Worm (Caenorhabditis elegans) whole organism, midembryonic: Measurements from ENCODE around the gene Y54G2A.40.

Experiments
- T22C8.4 ChIP-seq: fragments of 200-800 bp; sonication (Bioruptor generic); IDR thresholded peaks from 2 replicates; pipeline ENCODE4 v1.3.6; 2022; ENCODE audit warnings: missing genetic modification characterization, missing compliant biosample characterization
- cog-1 ChIP-seq: sonication (generic microtip); optimal IDR thresholded peaks from 2 replicates; lab custom pipeline; 2016; ENCODE audit warnings: missing genetic modification characterization, missing compliant biosample characterization
- flt-1 ChIP-seq: fragments of 200-800 bp; sonication (Bioruptor generic); IDR thresholded peaks from 2 replicates; pipeline ENCODE4 v1.3.6; 2022; ENCODE audit warnings: missing genetic modification characterization, missing compliant biosample characterization
- klf-2 ChIP-seq: fragments of 200-800 bp; sonication (Bioruptor generic); conservative IDR thresholded peaks from 2 replicates; pipeline ENCODE4 v1.3.6; 2022; ENCODE audit warnings: missing genetic modification reagents, missing genetic modification characterization, missing compliant biosample characterization
- med-1 ChIP-seq: sonication (generic microtip); optimal IDR thresholded peaks from 2 replicates; lab custom pipeline; 2017; ENCODE audit warnings: missing genetic modification characterization, mild to moderate bottlenecking, missing compliant biosample characterization, antibody characterized with exemption, missing genetic modification reagents; ENCODE audit not compliant: insufficient read depth
- ref-1 ChIP-seq: fragments of 200-800 bp; sonication (Bioruptor generic); conservative IDR thresholded peaks from 2 replicates; pipeline ENCODE4 v1.3.6; 2022; ENCODE audit warnings: missing genetic modification reagents, missing genetic modification characterization, missing compliant biosample characterization
- tab-1 ChIP-seq: fragments of 200-800 bp; sonication (Bioruptor generic); IDR thresholded peaks from 2 replicates; pipeline ENCODE4 v1.3.6; 2022; ENCODE audit warnings: missing genetic modification characterization, missing compliant biosample characterization
- ztf-23 ChIP-seq: fragments of 200-800 bp; sonication (Bioruptor generic); IDR thresholded peaks from 2 replicates; pipeline ENCODE4 v1.3.6; 2022; ENCODE audit warnings: missing genetic modification reagents, missing genetic modification characterization, missing compliant biosample characterization
- ztf-29 ChIP-seq: fragments of 200-800 bp; sonication (Bioruptor generic); IDR thresholded peaks from 2 replicates; pipeline ENCODE4 v1.3.6; 2022; ENCODE audit warnings: missing genetic modification reagents, missing genetic modification characterization, missing compliant biosample characterization

The Y54G2A.40 gene

DNA sequence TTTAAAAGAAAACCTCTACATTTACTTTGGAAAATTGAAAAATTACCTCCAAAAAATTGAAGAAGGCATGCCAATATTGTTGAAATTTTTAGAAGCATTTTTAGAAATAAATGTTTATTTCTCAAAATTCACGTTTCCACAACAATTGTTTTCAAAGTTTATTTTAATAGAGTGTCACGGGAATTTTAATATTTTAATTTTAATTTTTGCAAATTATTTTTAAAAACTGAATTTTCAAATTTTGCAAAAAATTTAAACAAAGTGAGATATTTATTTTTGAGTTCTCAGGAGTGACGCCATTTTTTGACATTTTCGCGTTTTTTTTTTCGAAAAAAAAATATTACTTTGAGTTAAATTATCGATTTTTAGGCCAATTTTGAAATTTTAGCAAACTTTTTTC is 6.9 kb downstream of the Y54G2A.40 start, which contains the start of gene Y54G2A.49:
Gene Y54G2A.49 (minus strand): TSS at position 101 of the 400 bp plus-strand sequence.
- TF ChIP-seq T22C8.4 (no peak), klf-2 (GFP tag; lab: Robert Waterston, UW) (no peak)

DNA sequence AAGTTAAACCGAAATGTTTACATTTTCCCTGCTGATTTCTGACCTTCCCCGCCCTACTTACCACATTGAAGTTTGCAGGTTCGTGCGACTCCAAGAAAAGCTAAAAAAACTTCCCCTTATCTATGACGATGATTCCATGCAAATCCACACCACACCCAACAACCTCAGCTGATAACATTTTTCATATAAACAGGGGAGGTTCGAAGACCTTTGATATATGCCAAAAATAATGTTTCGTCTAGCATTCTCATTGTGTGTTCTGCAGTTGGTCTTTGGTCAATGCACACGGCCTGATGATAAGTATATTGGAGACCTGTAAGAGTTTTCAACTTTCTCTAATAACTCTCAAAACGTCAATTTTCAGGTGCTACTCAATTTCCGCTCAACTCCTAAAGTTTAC is 7.9 kb downstream of the Y54G2A.40 start:
- TF ChIP-seq T22C8.4 = no peak
- no peak for TF ChIP-seq ztf-29 (GFP tag; lab: Robert Waterston, UW)
- TF ChIP-seq ztf-23 (GFP tag; lab: Robert Waterston, UW) = no peak
- no peak for TF ChIP-seq klf-2 (GFP tag; lab: Robert Waterston, UW)
- no peak for TF ChIP-seq ref-1 (GFP tag; lab: Robert Waterston, UW)
- no peak for TF ChIP-seq med-1 (GFP tag; lab: Kevin White, UChicago)

DNA sequence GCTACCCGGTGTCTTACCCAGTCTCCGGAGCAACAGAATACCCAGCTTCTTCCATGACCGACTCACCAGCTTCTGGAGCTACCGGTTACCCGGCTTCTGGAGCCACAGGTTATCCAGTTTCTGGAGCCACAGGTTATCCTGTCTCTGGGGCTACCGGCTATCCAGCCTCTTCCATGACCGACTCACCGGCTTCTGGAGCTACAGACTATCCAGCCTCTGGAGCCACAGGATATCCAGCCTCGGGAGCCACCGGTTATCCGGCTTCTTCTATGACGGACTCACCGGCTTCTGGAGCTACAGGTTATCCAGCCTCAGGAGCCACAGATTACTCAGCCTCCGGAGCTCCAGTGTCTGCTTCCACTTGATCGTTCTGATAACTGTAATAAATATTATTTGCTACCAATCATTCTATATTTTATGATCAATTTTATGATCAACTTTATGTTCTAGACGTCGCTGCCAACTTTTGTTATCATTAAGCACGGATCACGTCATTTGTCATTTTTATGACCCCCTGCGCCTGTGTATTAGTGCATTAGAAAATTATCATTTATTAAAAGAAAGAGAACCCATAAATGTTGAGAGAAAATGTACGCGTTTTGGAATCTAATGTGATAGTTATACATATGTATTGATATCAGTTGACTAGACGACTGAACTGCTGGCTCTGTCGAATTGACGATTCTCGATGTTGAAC is 8.9 kb downstream of the Y54G2A.40 start:
- TF ChIP-seq ztf-23 (GFP tag; lab: Robert Waterston, UW) (no peak), klf-2 (GFP tag; lab: Robert Waterston, UW) (no peak), ref-1 (GFP tag; lab: Robert Waterston, UW) (no peak), ztf-29 (GFP tag; lab: Robert Waterston, UW) (no peak), cog-1 (tag; lab: Kevin White, UChicago) (no peak), flt-1 (GFP tag; lab: Robert Waterston, UW) (no peak), med-1 (GFP tag; lab: Kevin White, UChicago) (no peak)

ce11 chrIV:2858734-2859133 is 12.5 kb downstream of the Y54G2A.40 start:
- TF ChIP-seq ztf-29 (GFP tag; lab: Robert Waterston, UW) = no peak
- no peak for TF ChIP-seq cog-1 (tag; lab: Kevin White, UChicago)
- TF ChIP-seq T22C8.4 = no peak
- no peak for TF ChIP-seq med-1 (GFP tag; lab: Kevin White, UChicago)
- no peak for TF ChIP-seq flt-1 (GFP tag; lab: Robert Waterston, UW)
- no peak for TF ChIP-seq ztf-23 (GFP tag; lab: Robert Waterston, UW)
- TF ChIP-seq klf-2 (GFP tag; lab: Robert Waterston, UW) = no peak
- no peak for TF ChIP-seq ref-1 (GFP tag; lab: Robert Waterston, UW)
- TF ChIP-seq tab-1 = no peak

DNA sequence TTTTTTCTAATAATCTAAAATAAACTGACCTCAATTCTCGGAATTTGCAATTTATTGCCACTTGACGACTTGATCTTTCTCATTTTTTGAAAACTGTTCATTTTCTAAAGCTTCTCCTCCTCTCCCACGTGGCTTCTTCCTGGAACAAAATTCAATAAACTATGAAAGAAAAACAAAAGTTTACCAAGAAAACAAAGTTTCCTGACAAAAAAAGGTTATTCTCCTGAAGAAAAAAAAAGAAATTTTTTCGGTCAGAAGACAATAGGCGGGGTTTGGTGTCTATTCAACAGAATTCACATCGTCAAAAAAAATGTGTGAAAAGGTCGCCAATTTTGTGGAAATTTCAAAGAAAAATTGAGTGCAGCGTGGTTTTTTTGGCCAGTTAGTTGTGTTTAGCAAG is 18.5 kb downstream of the Y54G2A.40 start, which contains the start of gene Y54G2A.16:
Gene Y54G2A.16 (minus strand): TSS at position 101 of the 400 bp plus-strand sequence.
- TF ChIP-seq tab-1 = no peak

DNA sequence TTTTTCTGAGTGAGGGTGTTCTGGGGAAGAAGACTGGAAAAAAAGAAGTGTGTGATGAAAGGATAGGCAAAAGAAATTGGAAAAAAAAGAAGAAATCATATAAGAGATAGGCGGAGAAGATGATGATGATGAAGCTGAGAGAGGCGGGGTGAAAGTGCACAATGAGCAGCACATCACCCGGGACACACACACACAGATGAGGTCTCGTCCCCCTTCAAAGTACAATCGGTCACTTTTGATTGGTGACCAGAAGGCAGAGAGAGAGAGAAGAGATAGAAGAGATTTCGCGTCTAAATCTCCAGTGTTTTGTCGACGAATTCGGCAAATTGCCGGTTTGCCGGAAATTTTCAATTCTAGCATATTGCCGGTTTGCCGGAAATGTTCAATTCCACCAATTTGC is 39.0 kb downstream of the Y54G2A.40 start:
- no peak for TF ChIP-seq tab-1
- TF ChIP-seq klf-2 (GFP tag; lab: Robert Waterston, UW) = no peak
- TF ChIP-seq ztf-23 (GFP tag; lab: Robert Waterston, UW) = no peak
- TF ChIP-seq ref-1 (GFP tag; lab: Robert Waterston, UW) = no peak
- TF ChIP-seq cog-1 (tag; lab: Kevin White, UChicago) = no peak
- TF ChIP-seq med-1 (GFP tag; lab: Kevin White, UChicago) = no peak
- TF ChIP-seq T22C8.4 = no peak
- no peak for TF ChIP-seq flt-1 (GFP tag; lab: Robert Waterston, UW)
- no peak for TF ChIP-seq ztf-29 (GFP tag; lab: Robert Waterston, UW)

ce11 chrIV:2886655-2887054 is 40.4 kb downstream of the Y54G2A.40 start, which contains the start of gene dml-1:
dml-1 (plus strand) TSS chrIV:2886955.
- TF ChIP-seq ref-1 (GFP tag; lab: Robert Waterston, UW) (no peak), tab-1 (no peak), T22C8.4 (no peak), klf-2 (GFP tag; lab: Robert Waterston, UW) (no peak), cog-1 (tag; lab: Kevin White, UChicago) (no peak), med-1 (GFP tag; lab: Kevin White, UChicago) (no peak), ztf-29 (GFP tag; lab: Robert Waterston, UW) (no peak), ztf-23 (GFP tag; lab: Robert Waterston, UW) (no peak), flt-1 (GFP tag; lab: Robert Waterston, UW) (no peak)

ce11 chrIV:2887245-2887644 is 41.0 kb downstream of the Y54G2A.40 start:
- TF ChIP-seq klf-2 (GFP tag; lab: Robert Waterston, UW) = no peak

- no peak for TF ChIP-seq klf-2 (GFP tag; lab: Robert Waterston, UW)
- no peak for TF ChIP-seq ztf-23 (GFP tag; lab: Robert Waterston, UW)
- no peak for TF ChIP-seq ztf-29 (GFP tag; lab: Robert Waterston, UW)
- no peak for TF ChIP-seq cog-1 (tag; lab: Kevin White, UChicago)
- no peak for TF ChIP-seq med-1 (GFP tag; lab: Kevin White, UChicago)
These were observed 42.3 kb downstream of the Y54G2A.40 start for ce11 chrIV:2888496-2889101.

ce11 chrIV:2890401-2890952 is 44.2 kb downstream of the Y54G2A.40 start, which contains the start of the genes nprt-1 and dib-1:
nprt-1 (minus strand) TSS chrIV:2890451.
dib-1 (plus strand) TSS chrIV:2890882.
- TF ChIP-seq ztf-29 (GFP tag; lab: Robert Waterston, UW) = no peak
- no peak for TF ChIP-seq ztf-23 (GFP tag; lab: Robert Waterston, UW)
- TF ChIP-seq cog-1 (tag; lab: Kevin White, UChicago) = no peak
- no peak for TF ChIP-seq flt-1 (GFP tag; lab: Robert Waterston, UW)
- no peak for TF ChIP-seq ref-1 (GFP tag; lab: Robert Waterston, UW)
- TF ChIP-seq tab-1 = no peak
- no peak for TF ChIP-seq klf-2 (GFP tag; lab: Robert Waterston, UW)
- TF ChIP-seq T22C8.4 = no peak
- no peak for TF ChIP-seq med-1 (GFP tag; lab: Kevin White, UChicago)
